Fruit fly (Drosophila melanogaster): ENCODE measurements around the gene dnt.

dnt gene

DNA sequence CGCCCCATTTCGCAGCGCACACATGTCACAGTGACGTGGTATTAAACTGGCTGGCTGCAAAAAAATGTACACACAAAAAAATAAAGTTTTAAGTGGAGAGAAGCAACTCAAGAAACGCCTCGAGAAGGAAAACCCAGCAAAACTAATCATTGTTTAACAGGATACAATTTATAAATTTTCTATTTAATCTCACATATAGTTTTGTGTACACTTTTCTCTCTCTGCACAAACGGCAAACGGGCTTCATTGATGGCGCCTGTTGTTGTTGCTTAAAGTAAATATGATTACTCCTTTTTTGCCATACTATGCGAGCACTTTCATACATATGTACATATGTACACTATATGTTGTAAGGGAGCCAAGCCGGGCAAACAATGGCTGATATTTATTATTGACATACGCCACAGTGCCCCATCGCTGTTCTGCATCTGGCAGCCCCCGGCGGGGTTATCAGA is 5.0 kb downstream of the dnt start (continued):
- TF ChIP-seq D19B (GFP tag; optimal IDR thresholded peaks at IDR 0.05) (no peak), CG3847 (GFP tag; IDR thresholded peaks at IDR 0.05) (peak; percentile 34; the same call in 1 of the 2 replicates), odd (GFP tag; optimal IDR thresholded peaks at IDR 0.05) (peak; percentile 9), twi (tag; optimal IDR thresholded peaks at IDR 0.05) (peak; percentile 63), en (GFP tag; optimal IDR thresholded peaks at IDR 0.05) (no peak), ssp (GFP tag; IDR thresholded peaks at IDR 0.05) (peak; percentile 29; the same call in 1 of the 2 replicates), CG34224 (GFP tag; IDR thresholded peaks at IDR 0.05; ENCODE audit: partially characterized antibody) (no peak), CG6854 (GFP tag; optimal IDR thresholded peaks at IDR 0.05) (no peak), fd3F (GFP tag; optimal IDR thresholded peaks at IDR 0.05) (no peak), pan (optimal IDR thresholded peaks at IDR 0.05) (no peak), pan (GFP tag; optimal IDR thresholded peaks at IDR 0.05 in 1 of 2, IDR thresholded peaks at IDR 0.05 in 1 of 2) (peak in 1 of 2 experiments; percentile 41), CG9932 (GFP tag; IDR thresholded peaks at IDR 0.05) (no peak), D19A (tag; optimal IDR thresholded peaks at IDR 0.05) (peak; percentile 20), CG8478 (optimal IDR thresholded peaks at IDR 0.05) (no peak), CG9817 (tag; optimal IDR thresholded peaks at IDR 0.05) (no peak), BEAF-32 (GFP tag; optimal IDR thresholded peaks at IDR 0.05) (no peak), Trl (optimal IDR thresholded peaks at IDR 0.05) (no peak), Trl (GFP tag; optimal IDR thresholded peaks at IDR 0.05) (peak; percentile 36), CG4820 (GFP tag; optimal IDR thresholded peaks at IDR 0.05) (peak; percentile 61), gcm (GFP tag; optimal IDR thresholded peaks at IDR 0.05) (no peak), CG8359 (GFP tag; optimal IDR thresholded peaks at IDR 0.05; ENCODE audit: borderline replicate concordance) (peak; percentile 43), Ets65A (GFP tag) (peak; percentile 96), CG17359 (tag; optimal IDR thresholded peaks at IDR 0.05) (peak; percentile 55), eve (GFP tag; optimal IDR thresholded peaks at IDR 0.05) (peak in 1 of 2 experiments; percentile 48), CG7357 (GFP tag; IDR thresholded peaks at IDR 0.05) (no peak), fu2 (GFP tag; optimal IDR thresholded peaks at IDR 0.05) (no peak), chinmo (GFP tag; IDR thresholded peaks at IDR 0.05; ENCODE audit: partially characterized antibody) (no peak), Chrac-16 (GFP tag; optimal IDR thresholded peaks at IDR 0.05) (peak; percentile 39), D (optimal IDR thresholded peaks at IDR 0.05) (no peak), D (GFP tag; optimal IDR thresholded peaks at IDR 0.05) (peak; percentile 70), Mad (GFP tag; optimal IDR thresholded peaks at IDR 0.05) (peak; percentile 23), slou (GFP tag; optimal IDR thresholded peaks at IDR 0.05) (no peak), eyg (GFP tag; optimal IDR thresholded peaks at IDR 0.05) (no peak), CG15269 (tag; optimal IDR thresholded peaks at IDR 0.05) (no peak), her (GFP tag; optimal IDR thresholded peaks at IDR 0.05) (no peak), CG5953 (GFP tag; IDR thresholded peaks at IDR 0.05) (0 out of 2 replicates have a peak, but pooled peaks have one; percentile 36), corto (GFP tag; optimal IDR thresholded peaks at IDR 0.05) (no peak), ttk (GFP tag; IDR thresholded peaks at IDR 0.05) (no peak), mam (GFP tag; optimal IDR thresholded peaks at IDR 0.05) (peak; percentile 27), vnd (GFP tag; IDR thresholded peaks at IDR 0.05; ENCODE audit: partially characterized antibody) (no peak), lov (optimal IDR thresholded peaks at IDR 0.05) (no peak), lov (GFP tag; IDR thresholded peaks at IDR 0.05) (no peak), da (GFP tag; optimal IDR thresholded peaks at IDR 0.05) (peak; percentile 37), Gug (GFP tag; IDR thresholded peaks at IDR 0.05) (0 out of 4 replicates have a peak, but pooled peaks have one; percentile 16), zfh2 (GFP tag; optimal IDR thresholded peaks at IDR 0.05) (no peak), ftz-f1 (GFP tag; optimal IDR thresholded peaks at IDR 0.05) (no peak), Dbx (GFP tag; IDR thresholded peaks at IDR 0.05) (no peak), mld (GFP tag; IDR thresholded peaks at IDR 0.05; ENCODE audit: partially characterized antibody) (no peak)

Measured in whole organism, embryonic.